Worm (Caenorhabditis elegans) whole organism, late embryonic: ENCODE results near the gene C31E10.6.

Experiments used
- C38D4.7 ChIP-seq: fragments of 200-800 bp; sonication (Bioruptor generic); optimal IDR thresholded peaks from 2 replicates; lab custom pipeline; 2018; ENCODE audit warnings: mild to moderate bottlenecking, missing genetic modification characterization, moderate library complexity, missing compliant biosample characterization
- F13H6.1 ChIP-seq: sonication (generic microtip); optimal IDR thresholded peaks from 2 replicates; lab custom pipeline; 2016; ENCODE audit warnings: missing genetic modification characterization, missing compliant biosample characterization
- Y22D7AL.16 ChIP-seq: sonication (generic microtip); optimal IDR thresholded peaks from 2 replicates; lab custom pipeline; 2016; ENCODE audit warnings: missing genetic modification characterization, missing compliant biosample characterization
- ahr-1 ChIP-seq: sonication (generic microtip); optimal IDR thresholded peaks from 2 replicates; lab custom pipeline; 2016; ENCODE audit warnings: missing genetic modification characterization, missing compliant biosample characterization
- ceh-14 ChIP-seq: sonication (generic microtip); optimal IDR thresholded peaks from 2 replicates; lab custom pipeline; 2016; ENCODE audit warnings: missing genotype, missing genetic modification characterization, missing compliant biosample characterization
- ceh-18 ChIP-seq: sonication (generic microtip); optimal IDR thresholded peaks from 2 replicates; lab custom pipeline; 2016; ENCODE audit warnings: missing genetic modification characterization, missing compliant biosample characterization
- ceh-19 ChIP-seq: fragments of 200-800 bp; sonication (Bioruptor generic); optimal IDR thresholded peaks from 2 replicates; lab custom pipeline; 2018; ENCODE audit warnings: mild to moderate bottlenecking, missing genetic modification characterization, missing compliant biosample characterization
- ceh-2 ChIP-seq: sonication (generic microtip); optimal IDR thresholded peaks from 2 replicates; lab custom pipeline; 2016; ENCODE audit warnings: missing genotype, missing genetic modification characterization, missing compliant biosample characterization
- ceh-24 ChIP-seq: sonication (generic microtip); optimal IDR thresholded peaks from 2 replicates; lab custom pipeline; 2016; ENCODE audit warnings: mild to moderate bottlenecking, missing genetic modification characterization, missing compliant biosample characterization
- ceh-30 ChIP-seq: fragments of 150-350 bp; optimal IDR thresholded peaks from 2 replicates; lab custom pipeline; 2014; ENCODE audit warnings: missing biosample characterization, missing genetic modification characterization
- ceh-31 ChIP-seq: sonication (generic microtip); optimal IDR thresholded peaks from 2 replicates; lab custom pipeline; 2016; ENCODE audit warnings: missing genetic modification characterization, missing compliant biosample characterization
- ceh-34 ChIP-seq: sonication (generic microtip); optimal IDR thresholded peaks from 2 replicates; lab custom pipeline; 2016; ENCODE audit warnings: mild to moderate bottlenecking, missing genetic modification characterization, missing compliant biosample characterization
- ceh-48 ChIP-seq: sonication (generic microtip); optimal IDR thresholded peaks from 2 replicates; lab custom pipeline; 2016; ENCODE audit warnings: missing genetic modification characterization, inconsistent platforms, missing compliant biosample characterization
- ceh-9 ChIP-seq: sonication (generic microtip); optimal IDR thresholded peaks from 2 replicates; lab custom pipeline; 2016; ENCODE audit warnings: mild to moderate bottlenecking, missing genetic modification characterization, inconsistent platforms, missing compliant biosample characterization
- dmd-4 ChIP-seq: sonication (generic microtip); optimal IDR thresholded peaks from 2 replicates; lab custom pipeline; 2016; ENCODE audit warnings: borderline replicate concordance, missing genetic modification characterization, missing compliant biosample characterization
- elt-2 ChIP-seq: sonication (generic microtip); optimal IDR thresholded peaks from 2 replicates; lab custom pipeline; 2016; ENCODE audit warnings: missing genetic modification reagents, missing genetic modification characterization, missing compliant biosample characterization
- elt-4 ChIP-seq: sonication (generic microtip); optimal IDR thresholded peaks from 2 replicates; lab custom pipeline; 2016; ENCODE audit warnings: missing genetic modification characterization, missing compliant biosample characterization
- ets-4 ChIP-seq: sonication (generic microtip); optimal IDR thresholded peaks from 2 replicates; lab custom pipeline; 2016; ENCODE audit warnings: missing genetic modification characterization, missing compliant biosample characterization
- eyg-1 ChIP-seq: sonication (generic microtip); optimal IDR thresholded peaks from 2 replicates; lab custom pipeline; 2016; ENCODE audit warnings: missing genotype, missing genetic modification characterization, missing compliant biosample characterization
- fax-1 ChIP-seq: sonication (generic microtip); optimal IDR thresholded peaks from 2 replicates; lab custom pipeline; 2016; ENCODE audit warnings: missing genotype, missing genetic modification characterization, missing compliant biosample characterization
- fkh-10 ChIP-seq: fragments of 150-350 bp; optimal IDR thresholded peaks from 2 replicates; lab custom pipeline; 2014; ENCODE audit warnings: missing biosample characterization, missing genetic modification reagents, missing genetic modification characterization
- fkh-6 ChIP-seq: sonication (generic microtip); optimal IDR thresholded peaks from 2 replicates; lab custom pipeline; 2016; ENCODE audit warnings: missing genetic modification characterization, missing compliant biosample characterization
- gmeb-2 ChIP-seq: sonication (generic microtip); optimal IDR thresholded peaks from 2 replicates; lab custom pipeline; 2016; ENCODE audit warnings: missing genetic modification characterization, inconsistent platforms, missing compliant biosample characterization
- hlh-15 ChIP-seq: sonication (generic microtip); optimal IDR thresholded peaks from 2 replicates; lab custom pipeline; 2016; ENCODE audit warnings: missing genetic modification characterization, missing compliant biosample characterization
- hlh-6 ChIP-seq: sonication (generic microtip); optimal IDR thresholded peaks from 2 replicates; lab custom pipeline; 2016; ENCODE audit warnings: missing genotype, missing genetic modification characterization, missing compliant biosample characterization
- hlh-8 ChIP-seq: sonication (generic microtip); optimal IDR thresholded peaks from 2 replicates; lab custom pipeline; 2016; ENCODE audit warnings: missing genotype, missing genetic modification characterization, missing compliant biosample characterization
- nfya-1 ChIP-seq: sonication (generic microtip); optimal IDR thresholded peaks from 2 replicates; lab custom pipeline; 2017; ENCODE audit warnings: missing genetic modification characterization, mild to moderate bottlenecking, missing compliant biosample characterization, antibody characterized with exemption, moderate library complexity
- npax-4 ChIP-seq: sonication (generic microtip); optimal IDR thresholded peaks from 2 replicates; lab custom pipeline; 2016; ENCODE audit warnings: missing genetic modification characterization, missing compliant biosample characterization
- pag-3 ChIP-seq: sonication (generic microtip); optimal IDR thresholded peaks from 2 replicates; lab custom pipeline; 2016; ENCODE audit warnings: missing compliant biosample characterization, missing genetic modification characterization, borderline replicate concordance
- pat-9 ChIP-seq: fragments of 200-800 bp; sonication (Bioruptor generic); optimal IDR thresholded peaks from 2 replicates; lab custom pipeline; 2018; ENCODE audit warnings: mild to moderate bottlenecking, missing genetic modification characterization, moderate library complexity, missing compliant biosample characterization
- pha-2 ChIP-seq: sonication (generic microtip); optimal IDR thresholded peaks from 2 replicates; lab custom pipeline; 2017; ENCODE audit warnings: mild to moderate bottlenecking, missing genetic modification characterization, missing compliant biosample characterization
- pqm-1 ChIP-seq: sonication (generic microtip); optimal IDR thresholded peaks from 2 replicates; lab custom pipeline; 2016; ENCODE audit warnings: missing genetic modification characterization, missing compliant biosample characterization
- pros-1 ChIP-seq: fragments of 150-350 bp; optimal IDR thresholded peaks from 2 replicates; lab custom pipeline; 2014; ENCODE audit warnings: missing biosample characterization, missing genetic modification reagents, missing genetic modification characterization
- ref-2 ChIP-seq: sonication (generic microtip); optimal IDR thresholded peaks from 2 replicates; lab custom pipeline; 2016; ENCODE audit warnings: missing genetic modification characterization, missing compliant biosample characterization
- rnt-1 ChIP-seq: sonication (generic microtip); optimal IDR thresholded peaks from 2 replicates; lab custom pipeline; 2016; ENCODE audit warnings: missing genetic modification characterization, missing compliant biosample characterization
- sdc-2 ChIP-seq: sonication (generic microtip); optimal IDR thresholded peaks from 2 replicates; lab custom pipeline; 2016; ENCODE audit warnings: missing genotype, missing genetic modification characterization, missing compliant biosample characterization
- sox-2 ChIP-seq: fragments of 200-800 bp; sonication (Bioruptor generic); IDR thresholded peaks from 2 replicates; pipeline ENCODE4 v1.3.6; 2022; ENCODE audit warnings: missing genetic modification reagents, missing genetic modification characterization, missing compliant biosample characterization
- sox-4 ChIP-seq: sonication (generic microtip); optimal IDR thresholded peaks from 2 replicates; lab custom pipeline; 2017; ENCODE audit warnings: mild to moderate bottlenecking, missing genetic modification characterization, inconsistent platforms, missing compliant biosample characterization
- syd-9 ChIP-seq: sonication (generic microtip); optimal IDR thresholded peaks from 2 replicates; lab custom pipeline; 2016; ENCODE audit warnings: mild to moderate bottlenecking, missing genetic modification characterization, moderate library complexity, missing compliant biosample characterization
- tbx-2 ChIP-seq: sonication (generic microtip); optimal IDR thresholded peaks from 2 replicates; lab custom pipeline; 2016; ENCODE audit warnings: missing genetic modification characterization, missing compliant biosample characterization
- ttx-3 ChIP-seq: sonication (generic microtip); optimal IDR thresholded peaks from 2 replicates; lab custom pipeline; 2016; ENCODE audit warnings: missing genetic modification reagents, missing genetic modification characterization, missing compliant biosample characterization
- unc-3 ChIP-seq, 2 experiments: fragments of 200-800 bp in 1 of 2; sonication (Bioruptor generic) in 1 of 2; sonication (generic microtip) in 1 of 2; conservative IDR thresholded peaks in 1 of 2; optimal IDR thresholded peaks in 1 of 2; 2 replicates each; pipeline versions ENCODE4 v1.3.6 to Lab custom; 2016 to 2022; ENCODE audit warnings: missing compliant biosample characterization in 2 of 2, missing genetic modification characterization in 2 of 2, missing genetic modification reagents in 1 of 2
- unc-42 ChIP-seq: sonication (generic microtip); optimal IDR thresholded peaks from 2 replicates; lab custom pipeline; 2016; ENCODE audit warnings: missing genotype, missing genetic modification characterization, missing compliant biosample characterization
- unc-55 ChIP-seq: sonication (generic microtip); optimal IDR thresholded peaks from 2 replicates; lab custom pipeline; 2017; ENCODE audit warnings: missing biosample characterization, missing genetic modification reagents, missing genetic modification characterization
- ztf-16 ChIP-seq: sonication (generic microtip); optimal IDR thresholded peaks from 2 replicates; lab custom pipeline; 2017; ENCODE audit warnings: missing genetic modification characterization, missing compliant biosample characterization

C31E10.6 gene

ce11 chrX:14015808-14016207 is 19.7 kb downstream of the C31E10.6 start (continued):
- TF ChIP-seq hlh-15 (tag; lab: Kevin White, UChicago) (peak; percentile 39), sox-2 (GFP tag; lab: Robert Waterston, UW) (peak; percentile 50; the same call in 1 of the 2 replicates), elt-4 (tag; lab: Kevin White, UChicago) (no peak), unc-3 (GFP tag; conservative IDR thresholded peaks at IDR 0.05; lab: Robert Waterston, UW) (peak; percentile 78), unc-3 (tag; optimal IDR thresholded peaks at IDR 0.05; lab: Kevin White, UChicago) (peak; percentile 78), hlh-6 (tag; lab: Kevin White, UChicago) (peak; percentile 86), dmd-4 (tag; lab: Kevin White, UChicago) (peak; percentile 71), fax-1 (peak; percentile 62), hlh-8 (tag; lab: Kevin White, UChicago) (no peak), fkh-6 (peak; percentile 43), gmeb-2 (tag; lab: Kevin White, UChicago) (peak; percentile 82), ceh-24 (tag; lab: Kevin White, UChicago) (peak; percentile 80), npax-4 (tag; lab: Kevin White, UChicago) (peak; percentile 63), pha-2 (tag; lab: Kevin White, UChicago) (peak; percentile 81), C38D4.7 (peak; percentile 80), ttx-3 (tag; lab: Kevin White, UChicago) (peak; percentile 71), pros-1 (tag; lab: Kevin White, UChicago) (no peak), ceh-9 (peak; percentile 2), ceh-2 (tag; lab: Kevin White, UChicago) (peak; percentile 78), eyg-1 (peak; percentile 67), Y22D7AL.16 (tag; lab: Kevin White, UChicago) (peak; percentile 81), pag-3 (tag; lab: Kevin White, UChicago) (peak; percentile 63), pat-9 (tag; lab: Kevin White, UChicago) (peak; percentile 64)

- TF ChIP-seq elt-2 (tag; lab: Kevin White, UChicago), result no peak
- peak; percentile 43 for TF ChIP-seq ref-2
- TF ChIP-seq nfya-1 (tag; lab: Kevin White, UChicago), result peak; percentile 84
- no peak for TF ChIP-seq ttx-3 (tag; lab: Kevin White, UChicago)
- TF ChIP-seq unc-42 (tag; lab: Kevin White, UChicago), result peak; percentile 73
- TF ChIP-seq hlh-8 (tag; lab: Kevin White, UChicago), result peak; percentile 81
- peak; percentile 56 for TF ChIP-seq sdc-2 (tag; lab: Kevin White, UChicago)
- TF ChIP-seq sox-4 (tag; lab: Kevin White, UChicago), result no peak
- no peak for TF ChIP-seq ztf-16 (tag; lab: Kevin White, UChicago)
- TF ChIP-seq ceh-19 (GFP tag; lab: Kevin White, UChicago), result peak; percentile 9
- TF ChIP-seq ceh-18, result peak; percentile 86
- TF ChIP-seq rnt-1 (tag; lab: Kevin White, UChicago), result peak; percentile 83
- peak; percentile 1 for TF ChIP-seq fkh-10 (GFP tag; lab: Kevin White, UChicago)
- TF ChIP-seq pqm-1 (tag; lab: Kevin White, UChicago), result no peak
- no peak for TF ChIP-seq ceh-30 (tag; lab: Kevin White, UChicago)
- TF ChIP-seq unc-55 (GFP tag; lab: Kevin White, UChicago), result peak; percentile 99
- peak; percentile 80 for TF ChIP-seq ceh-31 (tag; lab: Kevin White, UChicago)
- TF ChIP-seq ets-4 (tag; lab: Kevin White, UChicago), result no peak
- TF ChIP-seq fax-1, result peak; percentile 25
- TF ChIP-seq hlh-15 (tag; lab: Kevin White, UChicago), result no peak
- TF ChIP-seq ceh-14, result peak; percentile 19
- TF ChIP-seq ahr-1, result no peak
- TF ChIP-seq ceh-34 (tag; lab: Kevin White, UChicago), result peak; percentile 67
- peak; percentile 9 for TF ChIP-seq pat-9 (tag; lab: Kevin White, UChicago)
- TF ChIP-seq ceh-48 (tag; lab: Kevin White, UChicago), result no peak
- TF ChIP-seq F13H6.1 (tag; lab: Kevin White, UChicago), result no peak
- peak; percentile 34 for TF ChIP-seq syd-9 (tag; lab: Kevin White, UChicago)
- TF ChIP-seq tbx-2 (tag; lab: Kevin White, UChicago), result peak; percentile 59
- TF ChIP-seq, all 69 proteins: peak for 17
Measured at ce11 chrX:14016698-14017097, 20.6 kb downstream of the C31E10.6 start.
